Worm (Caenorhabditis elegans) whole organism, L1 larva: Measurements from ENCODE around the gene lgc-40.

Source experiments
- F16B12.6 ChIP-seq: fragments of 150-350 bp; optimal IDR thresholded peaks from 2 replicates; lab custom pipeline; 2014; ENCODE audit warnings: missing biosample characterization, missing genetic modification characterization
- aha-1 ChIP-seq: fragments of 150-350 bp; optimal IDR thresholded peaks from 2 replicates; lab custom pipeline; 2014; ENCODE audit warnings: missing biosample characterization, missing genetic modification characterization
- alr-1 ChIP-seq: fragments of 200-800 bp; sonication (Bioruptor generic); optimal IDR thresholded peaks from 2 replicates; lab custom pipeline; 2018; ENCODE audit warnings: borderline replicate concordance, mild to moderate bottlenecking, missing genetic modification characterization, missing compliant biosample characterization
- aly-2 ChIP-seq: fragments of 150-350 bp; optimal IDR thresholded peaks from 2 replicates; lab custom pipeline; 2014; ENCODE audit warnings: missing biosample characterization, missing genetic modification characterization
- ama-1 ChIP-seq: fragments of 150-350 bp; optimal IDR thresholded peaks from 2 replicates; lab custom pipeline; 2014
- blmp-1 ChIP-seq: fragments of 150-350 bp; optimal IDR thresholded peaks from 2 replicates; lab custom pipeline; 2014; ENCODE audit warnings: missing biosample characterization, missing genetic modification characterization
- ceh-8 ChIP-seq: fragments of 200-800 bp; sonication (Bioruptor generic); optimal IDR thresholded peaks from 2 replicates; lab custom pipeline; 2018; ENCODE audit warnings: mild to moderate bottlenecking, missing genetic modification characterization, moderate library complexity, missing compliant biosample characterization
- ceh-88 ChIP-seq: fragments of 200-800 bp; sonication (Bioruptor generic); IDR thresholded peaks from 2 replicates; pipeline ENCODE4 v1.3.6; 2022; ENCODE audit warnings: missing genetic modification characterization, missing compliant biosample characterization
- ces-1 ChIP-seq: fragments of 150-350 bp; optimal IDR thresholded peaks from 2 replicates; lab custom pipeline; 2014; ENCODE audit warnings: missing biosample characterization, missing genetic modification reagents, missing genetic modification characterization
- dsc-1 ChIP-seq: sonication (generic microtip); optimal IDR thresholded peaks from 2 replicates; lab custom pipeline; 2016; ENCODE audit warnings: mild to moderate bottlenecking, missing genetic modification characterization, missing compliant biosample characterization
- efl-3 ChIP-seq: fragments of 200-800 bp; sonication (Bioruptor generic); optimal IDR thresholded peaks from 2 replicates; lab custom pipeline; 2018; ENCODE audit warnings: mild to moderate bottlenecking, missing genetic modification characterization, missing compliant biosample characterization
- egl-13 ChIP-seq: sonication (generic microtip); optimal IDR thresholded peaks from 2 replicates; lab custom pipeline; 2016; ENCODE audit warnings: missing genotype, missing genetic modification reagents, missing genetic modification characterization, missing compliant biosample characterization
- elt-2 ChIP-seq: sonication (generic microtip); optimal IDR thresholded peaks from 2 replicates; lab custom pipeline; 2016; ENCODE audit warnings: missing genetic modification characterization, mild to moderate bottlenecking, inconsistent platforms, missing compliant biosample characterization, missing genetic modification reagents
- fkh-10 ChIP-seq: sonication (generic microtip); optimal IDR thresholded peaks from 2 replicates; lab custom pipeline; 2017; ENCODE audit warnings: missing biosample characterization, missing genetic modification reagents, missing genetic modification characterization
- fkh-8 ChIP-seq: sonication (generic microtip); optimal IDR thresholded peaks from 2 replicates; lab custom pipeline; 2016; ENCODE audit warnings: mild to moderate bottlenecking, missing genetic modification characterization, missing compliant biosample characterization
- fos-1 ChIP-seq: fragments of 150-350 bp; optimal IDR thresholded peaks from 2 replicates; lab custom pipeline; 2014; ENCODE audit warnings: missing biosample characterization, missing genetic modification characterization
- grh-1 ChIP-seq: fragments of 200-800 bp; sonication (Bioruptor generic); IDR thresholded peaks from 2 replicates; pipeline ENCODE4 v1.3.6; 2022; ENCODE audit warnings: missing genetic modification reagents, missing genetic modification characterization, missing compliant biosample characterization
- hlh-4 ChIP-seq: sonication (generic microtip); optimal IDR thresholded peaks from 2 replicates; lab custom pipeline; 2016; ENCODE audit warnings: mild to moderate bottlenecking, missing genetic modification characterization, missing compliant biosample characterization
- irx-1 ChIP-seq: sonication (generic microtip); optimal IDR thresholded peaks from 2 replicates; lab custom pipeline; 2016; ENCODE audit warnings: missing genetic modification characterization, missing compliant biosample characterization
- lin-13 ChIP-seq: fragments of 150-350 bp; optimal IDR thresholded peaks from 2 replicates; lab custom pipeline; 2014; ENCODE audit warnings: missing biosample characterization, missing genetic modification reagents, missing genetic modification characterization
- lin-14 ChIP-seq: fragments of 200-800 bp; sonication (Bioruptor generic); optimal IDR thresholded peaks from 2 replicates; lab custom pipeline; 2018; ENCODE audit warnings: mild to moderate bottlenecking, missing genetic modification characterization, moderate library complexity, missing compliant biosample characterization
- lin-35 ChIP-seq, 2 experiments: fragments of 150-350 bp; optimal IDR thresholded peaks; 2 replicates each; lab custom pipeline; 2014; ENCODE audit warnings: missing biosample characterization in 2 of 2, missing genetic modification characterization in 2 of 2, missing genetic modification reagents in 2 of 2
- lin-39 ChIP-seq: fragments of 150-350 bp; optimal IDR thresholded peaks from 2 replicates; lab custom pipeline; 2014; ENCODE audit warnings: missing biosample characterization, missing genetic modification reagents, missing genetic modification characterization
- lsy-2 ChIP-seq, 2 experiments: fragments of 150-350 bp; optimal IDR thresholded peaks; 2 replicates each; lab custom pipeline; 2014; ENCODE audit warnings: missing biosample characterization in 2 of 2, missing genetic modification characterization in 2 of 2
- mab-9 ChIP-seq: fragments of 200-800 bp; sonication (Bioruptor generic); IDR thresholded peaks from 2 replicates; pipeline ENCODE4 v1.3.6; 2022; ENCODE audit warnings: missing genetic modification reagents, missing genetic modification characterization, missing compliant biosample characterization
- mdl-1 ChIP-seq, 2 experiments: fragments of 150-350 bp; optimal IDR thresholded peaks; 2 replicates each; lab custom pipeline; 2014 to 2017; ENCODE audit warnings: missing biosample characterization in 2 of 2, missing genetic modification characterization in 2 of 2, inconsistent platforms in 1 of 2
- nhr-19 ChIP-seq: fragments of 200-800 bp; sonication (Bioruptor generic); conservative IDR thresholded peaks from 2 replicates; pipeline ENCODE4 v1.3.6; 2022; ENCODE audit warnings: missing genetic modification characterization, missing compliant biosample characterization
- nhr-20 ChIP-seq: sonication (generic microtip); optimal IDR thresholded peaks from 2 replicates; lab custom pipeline; 2016; ENCODE audit warnings: mild to moderate bottlenecking, missing genetic modification characterization, missing compliant biosample characterization
- nhr-237 ChIP-seq: fragments of 150-350 bp; optimal IDR thresholded peaks from 2 replicates; lab custom pipeline; 2014; ENCODE audit warnings: missing biosample characterization, missing genetic modification characterization
- nhr-28 ChIP-seq: fragments of 150-350 bp; optimal IDR thresholded peaks from 2 replicates; lab custom pipeline; 2014; ENCODE audit warnings: missing biosample characterization, missing genetic modification characterization
- nhr-47 ChIP-seq: sonication (generic microtip); optimal IDR thresholded peaks from 2 replicates; lab custom pipeline; 2016; ENCODE audit warnings: mild to moderate bottlenecking, missing genetic modification characterization, moderate library complexity, missing compliant biosample characterization
- nhr-71 ChIP-seq: sonication (generic microtip); optimal IDR thresholded peaks from 2 replicates; lab custom pipeline; 2016; ENCODE audit warnings: mild to moderate bottlenecking, missing genetic modification characterization, moderate library complexity, missing compliant biosample characterization
- nhr-76 ChIP-seq: sonication (generic microtip); optimal IDR thresholded peaks from 2 replicates; lab custom pipeline; 2017; ENCODE audit warnings: missing biosample characterization, missing genetic modification characterization
- nhr-85 ChIP-seq: sonication (generic microtip); peaks from one replicate; lab custom pipeline; 2016; ENCODE audit warnings: missing genetic modification characterization, inconsistent platforms, missing compliant biosample characterization
- pax-3 ChIP-seq: fragments of 200-800 bp; sonication (Bioruptor generic); optimal IDR thresholded peaks from 2 replicates; lab custom pipeline; 2018; ENCODE audit warnings: mild to moderate bottlenecking, missing genetic modification characterization, moderate library complexity, missing compliant biosample characterization
- pqm-1 ChIP-seq: sonication (generic microtip); optimal IDR thresholded peaks from 3 replicates; lab custom pipeline; 2017; ENCODE audit warnings: missing biosample characterization, missing genetic modification characterization
- rnt-1 ChIP-seq: sonication (generic microtip); optimal IDR thresholded peaks from 2 replicates; lab custom pipeline; 2016; ENCODE audit warnings: mild to moderate bottlenecking, missing genetic modification characterization, moderate library complexity, missing compliant biosample characterization
- skn-1 ChIP-seq: fragments of 150-350 bp; optimal IDR thresholded peaks from 2 replicates; lab custom pipeline; 2014; ENCODE audit warnings: missing biosample characterization, missing genetic modification characterization
- snu-23 ChIP-seq: sonication (generic microtip); optimal IDR thresholded peaks from 2 replicates; lab custom pipeline; 2016; ENCODE audit warnings: missing genetic modification characterization, missing compliant biosample characterization
- sptf-1 ChIP-seq: fragments of 150-350 bp; optimal IDR thresholded peaks from 2 replicates; lab custom pipeline; 2014; ENCODE audit warnings: missing biosample characterization, missing genetic modification characterization
- swsn-7 ChIP-seq: sonication (generic microtip); optimal IDR thresholded peaks from 2 replicates; lab custom pipeline; 2016; ENCODE audit warnings: missing genetic modification characterization, missing compliant biosample characterization
- tlp-1 ChIP-seq: fragments of 150-350 bp; optimal IDR thresholded peaks from 2 replicates; lab custom pipeline; 2014; ENCODE audit warnings: missing biosample characterization, missing genetic modification characterization
- unc-130 ChIP-seq: fragments of 150-350 bp; optimal IDR thresholded peaks from 2 replicates; lab custom pipeline; 2017; ENCODE audit warnings: missing biosample characterization, missing genetic modification characterization, inconsistent platforms
- unc-86 ChIP-seq: sonication (generic microtip); optimal IDR thresholded peaks from 2 replicates; lab custom pipeline; 2016; ENCODE audit warnings: missing genetic modification characterization, missing compliant biosample characterization
- unc-98 ChIP-seq: fragments of 200-800 bp; sonication (Bioruptor generic); IDR thresholded peaks from 2 replicates; pipeline ENCODE4 v1.3.6; 2022; ENCODE audit warnings: missing genetic modification characterization, missing compliant biosample characterization
- vab-15 ChIP-seq: sonication (generic microtip); optimal IDR thresholded peaks from 2 replicates; lab custom pipeline; 2017; ENCODE audit warnings: missing genotype, mild to moderate bottlenecking, missing genetic modification characterization, missing compliant biosample characterization
- zip-4 ChIP-seq: fragments of 200-800 bp; sonication (Bioruptor generic); optimal IDR thresholded peaks from 2 replicates; lab custom pipeline; 2018; ENCODE audit warnings: mild to moderate bottlenecking, missing genetic modification characterization, moderate library complexity, missing compliant biosample characterization
- ztf-11 ChIP-seq, 2 experiments: sonication (generic microtip); optimal IDR thresholded peaks; 2 replicates each; lab custom pipeline; 2016 to 2017; ENCODE audit warnings: missing genetic modification characterization in 2 of 2, missing biosample characterization in 1 of 2, missing compliant biosample characterization in 1 of 2
- ztf-4 ChIP-seq: fragments of 150-350 bp; optimal IDR thresholded peaks from 2 replicates; lab custom pipeline; 2014; ENCODE audit warnings: missing biosample characterization, missing genetic modification characterization

Gene lgc-40

DNA sequence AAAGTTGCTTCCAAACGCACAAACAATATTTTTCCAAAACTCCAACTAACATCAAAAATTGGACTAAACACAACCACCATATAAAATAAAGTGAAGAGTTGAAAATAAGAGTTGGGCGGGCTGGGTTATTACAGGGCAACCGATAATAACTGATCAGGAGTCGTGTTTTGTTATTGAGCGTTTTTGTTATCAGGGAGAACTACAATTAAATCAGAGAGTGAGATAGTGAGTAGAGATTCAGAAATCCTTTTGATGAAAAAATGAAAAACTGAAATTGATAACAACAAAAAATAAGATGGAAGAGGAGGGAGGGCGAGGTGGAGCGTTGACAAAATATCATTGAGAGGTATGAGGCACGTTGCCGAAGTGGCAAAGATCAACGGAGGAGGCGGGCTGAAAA lies 39.4 kb upstream of the lgc-40 start:
- peak; percentile 17 for TF ChIP-seq ama-1 (lab: Kevin White, UChicago)
- TF ChIP-seq pqm-1 = peak; percentile 34
- TF ChIP-seq elt-2 (tag; lab: Kevin White, UChicago) = peak; percentile 74
- no peak for TF ChIP-seq F16B12.6 (tag; lab: Kevin White, UChicago)
- peak in 1 of 2 experiments; percentile 16 for TF ChIP-seq lin-35 (GFP tag; optimal IDR thresholded peaks at IDR 0.05; lab: Kevin White, UChicago)
- no peak for TF ChIP-seq nhr-76 (tag; lab: Kevin White, UChicago)

DNA sequence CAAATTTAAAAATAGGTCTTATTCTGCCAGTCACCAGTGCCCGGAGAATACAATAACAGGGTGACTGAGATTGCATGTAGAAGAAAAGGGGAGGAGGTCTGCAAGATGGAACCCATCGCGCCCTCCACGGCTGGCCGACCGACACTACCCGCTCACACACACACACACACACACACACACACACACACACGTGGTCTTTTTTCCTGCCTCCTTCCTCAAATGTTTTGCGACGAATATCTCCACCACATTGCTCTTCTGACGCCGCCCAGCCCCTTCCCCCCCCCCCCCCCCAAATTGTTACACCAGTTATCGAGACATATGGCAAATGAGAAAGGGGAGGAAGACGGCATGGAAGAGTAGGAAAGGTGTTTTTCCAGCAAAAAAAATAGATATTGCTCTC lies 38.1 kb upstream of the lgc-40 start:
- TF ChIP-seq skn-1 (tag; lab: Kevin White, UChicago) (peak; percentile 54), nhr-20 (tag; lab: Kevin White, UChicago) (peak; percentile 23), pax-3 (tag; lab: Kevin White, UChicago) (peak; percentile 53), mdl-1 (tag; optimal IDR thresholded peaks at IDR 0.05; lab: Kevin White, UChicago) (peak in 1 of 2 experiments; percentile 67), lin-14 (GFP tag; lab: Kevin White, UChicago) (peak; percentile 91), ztf-11 (tag; optimal IDR thresholded peaks at IDR 0.05; lab: Kevin White, UChicago) (peak in 1 of 2 experiments; percentile 28), nhr-19 (GFP tag; lab: Robert Waterston, UW) (peak; percentile 57), mab-9 (no peak), ceh-8 (GFP tag; lab: Kevin White, UChicago) (peak; percentile 60), sptf-1 (no peak), nhr-237 (no peak), unc-130 (tag; lab: Kevin White, UChicago) (peak; percentile 34), vab-15 (peak; percentile 28), fkh-8 (tag; lab: Kevin White, UChicago) (peak; percentile 82), swsn-7 (tag; lab: Kevin White, UChicago) (peak; percentile 6), nhr-71 (tag; lab: Kevin White, UChicago) (peak; percentile 44), fkh-10 (GFP tag; lab: Kevin White, UChicago) (no peak), dsc-1 (peak; percentile 11), rnt-1 (tag; lab: Kevin White, UChicago) (peak; percentile 68), snu-23 (peak; percentile 35), lin-39 (tag; lab: Kevin White, UChicago) (no peak), zip-4 (peak; percentile 5), ceh-88 (no peak), lsy-2 (tag; optimal IDR thresholded peaks at IDR 0.05; lab: Kevin White, UChicago) (peak in 1 of 2 experiments; percentile 10), irx-1 (tag; lab: Kevin White, UChicago) (peak; percentile 37)

DNA sequence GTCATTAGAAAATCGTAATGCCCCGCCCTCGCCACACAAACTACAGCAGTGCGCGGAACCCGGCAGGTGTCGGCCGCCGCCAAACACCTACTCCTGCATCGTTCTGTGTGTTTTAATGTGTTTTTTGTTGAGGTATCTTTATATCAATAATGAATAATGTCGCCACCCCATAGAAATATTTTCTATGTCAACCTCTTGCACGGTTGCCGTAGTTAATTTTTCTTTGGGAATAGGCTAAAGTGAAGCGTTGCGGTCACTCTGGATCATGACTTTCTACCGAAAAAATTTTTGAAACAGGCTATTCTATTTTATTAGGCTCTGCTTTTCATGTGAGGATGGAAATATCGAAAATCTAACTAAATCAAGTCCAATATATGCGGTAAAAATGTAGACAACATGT lies 31.0 kb upstream of the lgc-40 start:
- TF ChIP-seq ztf-4 (tag; lab: Kevin White, UChicago) (no peak), skn-1 (tag; lab: Kevin White, UChicago) (no peak), efl-3 (GFP tag; lab: Kevin White, UChicago) (no peak), lin-14 (GFP tag; lab: Kevin White, UChicago) (peak; percentile 59), nhr-237 (no peak), egl-13 (tag; lab: Kevin White, UChicago) (no peak), vab-15 (no peak), alr-1 (tag; lab: Kevin White, UChicago) (no peak), nhr-47 (tag; lab: Kevin White, UChicago) (peak; percentile 67), lin-13 (GFP tag; lab: Kevin White, UChicago) (no peak), aly-2 (tag; lab: Kevin White, UChicago) (no peak), unc-130 (tag; lab: Kevin White, UChicago) (no peak), swsn-7 (tag; lab: Kevin White, UChicago) (peak; percentile 48), grh-1 (GFP tag; lab: Robert Waterston, UW) (0 out of 2 replicates have a peak, but pooled peaks have one; percentile 22), ces-1 (no peak), nhr-28 (no peak), tlp-1 (tag; lab: Kevin White, UChicago) (no peak), unc-86 (no peak), unc-98 (no peak), fkh-10 (GFP tag; lab: Kevin White, UChicago) (no peak), irx-1 (tag; lab: Kevin White, UChicago) (peak; percentile 10), lin-35 (GFP tag; optimal IDR thresholded peaks at IDR 0.05; lab: Kevin White, UChicago) (no peak), lsy-2 (tag; optimal IDR thresholded peaks at IDR 0.05; lab: Kevin White, UChicago) (peak in 1 of 2 experiments; percentile 34), snu-23 (peak; percentile 62), hlh-4 (tag; lab: Kevin White, UChicago) (no peak), aha-1 (tag; lab: Kevin White, UChicago) (no peak), pqm-1 (no peak), nhr-85 (tag; lab: Kevin White, UChicago) (peak; percentile 74), blmp-1 (tag; lab: Kevin White, UChicago) (no peak), mdl-1 (tag; optimal IDR thresholded peaks at IDR 0.05; lab: Kevin White, UChicago) (no peak), fos-1 (no peak)
